Worm (Caenorhabditis elegans) whole organism, young adult: ENCODE results near the gene ipla-1.

Experiments
- attf-5 ChIP-seq: fragments of 200-800 bp; sonication (Bioruptor generic); optimal IDR thresholded peaks from 2 replicates; lab custom pipeline; 2018; ENCODE audit warnings: mild to moderate bottlenecking, missing genetic modification characterization, missing compliant biosample characterization
- hmg-1.2 ChIP-seq: fragments of 200-800 bp; sonication (Bioruptor generic); IDR thresholded peaks from 2 replicates; pipeline ENCODE4 v1.3.6; 2022; ENCODE audit warnings: missing genetic modification reagents, missing genetic modification characterization, missing compliant biosample characterization
- hmg-20 ChIP-seq: fragments of 200-800 bp; sonication (Bioruptor generic); IDR thresholded peaks from 2 replicates; pipeline ENCODE4 v1.3.6; 2022; ENCODE audit warnings: missing genetic modification reagents, missing genetic modification characterization, missing compliant biosample characterization
- hrde-1 ChIP-seq: sonication (generic microtip); optimal IDR thresholded peaks from 2 replicates; lab custom pipeline; 2016; ENCODE audit warnings: missing genetic modification characterization, mild to moderate bottlenecking, missing compliant biosample characterization, moderate library complexity, missing genotype, missing genetic modification reagents, borderline replicate concordance
- madf-6 ChIP-seq: fragments of 200-800 bp; sonication (Bioruptor generic); IDR thresholded peaks from 2 replicates; pipeline ENCODE4 v1.3.6; 2022; ENCODE audit warnings: missing genetic modification reagents, missing genetic modification characterization, missing compliant biosample characterization

The ipla-1 gene

DNA sequence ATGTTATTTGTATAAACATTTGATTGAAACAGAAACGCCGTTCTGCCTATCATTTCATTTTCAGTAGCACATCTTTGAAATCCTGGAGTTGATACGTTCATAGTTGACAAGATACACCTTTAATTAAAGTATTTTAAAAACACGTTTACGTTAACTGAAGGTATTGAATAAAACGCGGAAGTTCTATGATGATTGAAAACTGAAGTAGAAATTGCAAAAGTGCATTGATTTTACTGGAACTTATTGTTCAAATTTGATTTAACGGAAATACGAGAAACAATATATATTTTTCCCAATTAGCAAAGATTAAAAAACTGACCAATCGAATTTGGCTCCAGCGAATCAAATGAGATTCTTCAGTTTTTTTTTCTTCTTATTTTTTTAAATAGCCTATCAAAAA, 57.6 kb downstream of the ipla-1 start, which contains the start of gene sra-34:
sra-34 (minus strand) TSS at position 101 of the 400 bp plus-strand sequence.
- TF ChIP-seq attf-5 (GFP tag; lab: Kevin White, UChicago) (no peak), madf-6 (GFP tag; lab: Robert Waterston, UW) (no peak), hrde-1 (tag; lab: Kevin White, UChicago) (no peak), hmg-20 (GFP tag; lab: Robert Waterston, UW) (no peak), hmg-1.2 (no peak)
